Worm (Caenorhabditis elegans) whole organism, late embryonic: Measurements from ENCODE around the gene scav-5.

Source experiments
- K02D7.2 ChIP-seq: sonication (generic microtip); optimal IDR thresholded peaks from 2 replicates; lab custom pipeline; 2017; ENCODE audit warnings: mild to moderate bottlenecking, missing genetic modification characterization, missing compliant biosample characterization
- ceh-14 ChIP-seq: sonication (generic microtip); optimal IDR thresholded peaks from 2 replicates; lab custom pipeline; 2016; ENCODE audit warnings: missing genotype, missing genetic modification characterization, missing compliant biosample characterization
- dve-1 ChIP-seq: sonication (generic microtip); optimal IDR thresholded peaks from 2 replicates; lab custom pipeline; 2017; ENCODE audit warnings: antibody characterized with exemption, mild to moderate bottlenecking, missing genetic modification characterization, missing compliant biosample characterization
- fkh-10 ChIP-seq: fragments of 150-350 bp; optimal IDR thresholded peaks from 2 replicates; lab custom pipeline; 2014; ENCODE audit warnings: missing biosample characterization, missing genetic modification reagents, missing genetic modification characterization
- nhr-11 ChIP-seq: fragments of 150-350 bp; optimal IDR thresholded peaks from 2 replicates; lab custom pipeline; 2014; ENCODE audit warnings: missing biosample characterization, missing genetic modification characterization
- pag-3 ChIP-seq: sonication (generic microtip); optimal IDR thresholded peaks from 2 replicates; lab custom pipeline; 2016; ENCODE audit warnings: missing compliant biosample characterization, missing genetic modification characterization, borderline replicate concordance
- pha-4 ChIP-seq: fragments of 150-350 bp; optimal IDR thresholded peaks from 2 replicates; lab custom pipeline; 2018; ENCODE audit warnings: missing biosample characterization, missing genetic modification reagents, missing genetic modification characterization

DNA sequence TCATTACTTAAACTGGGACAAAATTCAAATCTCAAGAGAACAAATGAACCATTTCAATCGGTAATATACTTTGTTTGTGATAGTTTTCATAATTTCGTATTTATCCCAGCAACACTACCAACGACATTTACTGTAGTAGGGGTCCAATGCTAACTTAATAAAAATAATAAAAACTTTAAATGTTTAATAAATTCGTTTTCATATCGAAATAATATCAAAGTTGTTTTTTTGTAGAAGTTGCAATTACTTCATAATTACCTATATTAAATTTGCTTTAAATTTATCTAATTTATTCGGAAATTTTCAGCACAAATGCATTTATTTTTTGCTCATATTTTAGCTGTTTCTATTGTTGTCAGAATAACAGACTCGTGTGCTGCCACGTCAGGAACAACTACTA lies 8.2 kb downstream of the scav-5 start, which contains the start of gene R07B1.6:
- TF ChIP-seq K02D7.2 (no peak), dve-1 (no peak), pag-3 (tag; lab: Kevin White, UChicago) (no peak), ceh-14 (tag; lab: Kevin White, UChicago) (no peak), nhr-11 (no peak), pha-4 (tag; lab: Kevin White, UChicago) (no peak), fkh-10 (no peak)
